Fruit fly (Drosophila melanogaster): ENCODE data around the gene wit.
A peak's percentile ranks its signal among the peaks of the same experiment; 100 is the strongest.

Gene wit

dm6 chr3L:4070221-4070995 is 1.1 kb downstream of the wit start:
- TF ChIP-seq CG17801 (GFP tag; optimal IDR thresholded peaks at IDR 0.05; ENCODE audit: partially characterized antibody), result peak; percentile 65

DNA sequence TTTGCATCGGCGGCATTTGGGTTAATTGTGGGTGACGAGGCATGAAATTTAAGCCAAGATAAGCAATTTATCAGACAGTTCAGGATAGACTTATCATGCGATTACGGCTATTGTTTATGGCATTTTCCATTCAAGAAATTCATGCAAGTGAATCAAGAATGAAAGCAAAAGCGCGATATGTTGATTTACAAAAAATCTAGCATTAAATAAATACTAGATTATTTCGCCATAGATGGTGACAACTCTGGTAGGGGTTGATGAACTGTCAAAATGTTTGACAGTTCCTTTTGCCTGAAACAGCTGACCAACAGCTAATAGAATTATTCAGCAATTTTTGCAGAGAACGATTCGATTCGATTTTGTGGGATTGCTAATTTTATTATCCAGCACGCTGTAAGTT is 2.4 kb downstream of the wit start, which contains the start of gene CG32259:
CG32259 (plus strand) TSS at position 301 of the 400 bp plus-strand sequence.
- TF ChIP-seq CG17801 (GFP tag; optimal IDR thresholded peaks at IDR 0.05; ENCODE audit: partially characterized antibody), result no peak

dm6 chr3L:4068368-4068767 is 3.1 kb downstream of the wit start:
- TF ChIP-seq CG17801 (GFP tag; optimal IDR thresholded peaks at IDR 0.05; ENCODE audit: partially characterized antibody), result no peak

DNA sequence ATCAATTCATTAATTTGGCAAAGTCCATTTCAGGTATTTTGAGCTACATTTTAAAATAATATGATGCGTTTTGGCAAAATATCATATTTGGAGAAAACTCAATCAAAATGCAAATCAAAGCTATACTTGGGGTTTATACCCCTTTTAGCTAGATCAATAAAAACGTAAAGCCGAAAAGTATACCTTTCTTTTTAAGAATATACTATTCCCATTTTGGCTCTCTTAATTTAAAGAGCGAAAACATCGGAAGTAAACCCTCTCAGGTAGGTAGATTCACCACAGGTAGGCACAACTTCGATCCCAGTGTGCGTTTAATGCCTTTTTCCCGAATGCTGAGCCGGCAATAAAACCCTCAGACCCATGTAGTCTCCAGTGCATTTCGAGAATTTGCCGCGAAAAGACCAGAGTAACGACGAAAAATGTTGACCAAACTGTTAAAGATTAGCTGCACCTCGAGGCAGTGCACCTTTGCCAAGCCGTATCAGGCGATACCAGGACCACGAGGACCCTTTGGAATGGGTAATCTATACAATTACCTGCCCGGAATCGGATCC is 9.5 kb downstream of the wit start, which contains the start of gene dib:
dib (plus strand) TSS at position 372 of the 554 bp plus-strand sequence.
- peak; percentile 22 for TF ChIP-seq CG17801 (GFP tag; optimal IDR thresholded peaks at IDR 0.05; ENCODE audit: partially characterized antibody)

dm6 chr3L:4059293-4059820 is 12.2 kb downstream of the wit start, which contains the start of gene Ugt305A1:
Ugt305A1 (plus strand) TSS chr3L:4059770.
- TF ChIP-seq CG17801 (GFP tag; optimal IDR thresholded peaks at IDR 0.05; ENCODE audit: partially characterized antibody), result no peak

- no peak for TF ChIP-seq CG17801 (GFP tag; optimal IDR thresholded peaks at IDR 0.05; ENCODE audit: partially characterized antibody)
Measured at dm6 chr3L:4056812-4057211, 14.7 kb downstream of the wit start.

dm6 chr3L:4055438-4055962 is 16.0 kb downstream of the wit start:
- TF ChIP-seq CG17801 (GFP tag; optimal IDR thresholded peaks at IDR 0.05; ENCODE audit: partially characterized antibody), result no peak

- no peak for TF ChIP-seq CG17801 (GFP tag; optimal IDR thresholded peaks at IDR 0.05; ENCODE audit: partially characterized antibody)
Measured at dm6 chr3L:4049082-4049481, 22.4 kb downstream of the wit start.

DNA sequence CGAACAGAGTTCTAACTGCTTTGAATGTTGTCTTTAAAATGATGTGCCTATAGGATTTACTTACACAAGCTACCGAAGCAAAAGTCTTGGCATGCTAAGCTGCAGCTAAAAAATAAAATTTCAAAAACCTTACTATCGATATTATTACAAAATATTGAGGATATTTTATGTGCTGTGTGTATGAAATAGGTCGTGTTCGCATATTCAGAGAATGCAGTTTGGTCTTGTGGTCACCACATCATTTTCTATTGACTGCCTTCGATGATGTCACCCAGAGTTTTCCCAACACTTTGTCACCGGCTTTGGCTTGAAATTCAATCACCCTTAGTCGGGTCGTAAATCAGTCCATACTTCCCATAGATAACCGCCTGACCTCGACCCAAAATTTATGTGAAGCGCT is 23.9 kb downstream of the wit start, which contains the start of gene Dpy-30L2:
Dpy-30L2 (minus strand) TSS at position 101 of the 400 bp plus-strand sequence.
- TF ChIP-seq CG17801 (GFP tag; optimal IDR thresholded peaks at IDR 0.05; ENCODE audit: partially characterized antibody), result no peak

DNA sequence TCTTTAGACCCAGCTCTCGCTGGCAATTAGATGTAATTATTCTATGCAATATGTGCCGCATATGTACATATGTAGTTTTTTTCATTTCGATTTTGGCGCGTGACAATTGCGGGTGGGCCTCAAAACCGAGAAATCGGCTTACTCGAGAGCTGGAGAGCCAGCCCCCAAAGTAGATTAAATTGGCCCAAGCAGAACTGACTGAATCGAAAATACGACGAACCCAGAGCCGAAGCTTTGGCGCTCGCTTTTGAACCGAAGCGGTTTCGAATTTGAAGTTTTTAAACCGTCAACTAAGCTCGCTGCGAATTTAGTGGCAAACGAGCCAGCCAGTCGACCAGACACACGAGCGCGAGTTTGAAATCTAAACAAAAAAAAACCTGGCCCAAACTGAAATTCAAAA is 25.2 kb downstream of the wit start, which contains the start of gene CG1136:
CG1136 (plus strand) TSS at position 308 of the 400 bp plus-strand sequence.
- TF ChIP-seq CG17801 (GFP tag; optimal IDR thresholded peaks at IDR 0.05; ENCODE audit: partially characterized antibody), result no peak

dm6 chr3L:4044497-4044896 is 27.0 kb downstream of the wit start:
- TF ChIP-seq CG17801 (GFP tag; optimal IDR thresholded peaks at IDR 0.05; ENCODE audit: partially characterized antibody), result no peak

DNA sequence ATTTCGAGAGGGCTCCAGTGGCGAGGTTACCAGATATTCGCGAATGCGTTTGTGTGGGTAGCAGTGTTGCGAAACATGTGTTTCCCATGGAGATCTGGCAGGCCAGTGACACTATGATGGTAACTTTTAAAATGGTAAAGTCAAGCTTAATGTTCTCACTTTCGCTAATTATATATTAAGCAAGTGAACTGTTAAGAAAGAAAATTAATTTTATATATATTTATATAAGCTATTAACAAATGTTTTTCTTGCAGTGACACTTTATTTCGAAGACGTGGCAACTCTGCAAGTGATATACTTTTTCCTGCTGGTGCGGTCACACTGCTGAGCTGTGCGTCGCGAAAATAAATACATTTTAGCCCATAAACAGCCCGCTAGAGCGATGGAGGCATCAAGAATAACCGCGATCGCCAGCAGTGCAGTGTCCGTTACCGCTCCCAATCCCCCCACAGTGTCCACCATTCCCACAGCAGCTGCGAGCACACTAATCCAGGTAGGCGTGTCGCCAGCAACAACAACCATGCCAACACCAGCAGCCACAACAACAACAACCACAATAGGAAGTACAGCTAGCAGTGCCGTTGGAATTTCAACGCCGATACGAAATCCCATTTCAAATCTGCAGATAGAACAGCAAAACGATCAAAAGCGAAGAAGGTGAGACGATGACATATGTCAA is 31.1 kb downstream of the wit start, which contains the start of the genes CG11593 and Rcd5:
CG11593 (minus strand) TSS at position 236 of the 679 bp plus-strand sequence.
Rcd5 (plus strand) TSS at position 283 of the 679 bp plus-strand sequence.
- peak; percentile 23 for TF ChIP-seq CG17801 (GFP tag; optimal IDR thresholded peaks at IDR 0.05; ENCODE audit: partially characterized antibody)

DNA sequence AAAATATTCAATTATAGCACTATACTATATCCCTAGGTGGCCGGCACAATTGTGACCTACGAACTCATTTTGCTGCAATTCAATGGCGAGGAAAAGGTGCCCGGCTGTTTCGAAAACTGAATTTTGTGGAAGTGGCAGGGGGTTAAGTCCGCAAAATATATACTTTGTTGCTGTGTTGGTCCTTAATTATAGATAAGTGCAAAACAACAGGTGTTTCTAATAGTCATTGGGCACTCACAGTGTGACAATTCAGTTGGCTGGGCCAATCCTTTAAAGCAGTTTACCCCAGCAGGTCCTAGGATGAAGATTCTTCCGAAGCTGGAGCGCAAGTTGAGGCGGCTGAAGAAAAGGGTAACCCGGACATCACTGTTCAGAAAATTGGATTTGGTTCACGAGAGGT is 36.0 kb downstream of the wit start, which contains the start of gene Gr64f:
Gr64f (plus strand) TSS at position 301 of the 400 bp plus-strand sequence.
- no peak for TF ChIP-seq CG17801 (GFP tag; optimal IDR thresholded peaks at IDR 0.05; ENCODE audit: partially characterized antibody)

DNA sequence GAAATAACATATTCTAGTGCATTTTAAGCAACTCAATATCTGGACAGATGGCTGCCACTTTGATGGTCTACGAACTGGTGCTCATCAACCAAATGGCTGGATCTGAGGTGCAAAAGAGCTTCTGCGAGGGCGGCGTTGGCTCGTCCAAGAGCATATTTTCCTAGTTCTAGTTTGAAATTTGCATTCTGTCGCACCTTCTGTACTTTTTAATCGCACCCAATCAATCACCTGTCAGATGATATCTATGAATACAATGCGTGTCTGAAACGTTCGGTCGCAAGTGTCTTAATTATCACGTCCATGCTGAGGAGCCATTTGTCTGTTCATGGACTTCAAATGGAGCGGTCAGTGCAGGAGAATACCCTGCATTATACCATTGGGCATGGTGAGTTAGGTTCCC is 39.8 kb downstream of the wit start, which contains the start of the genes Gr64d and Gr64e:
Gr64d (plus strand) TSS at position 301 of the 400 bp plus-strand sequence.
Gr64e (plus strand) TSS at position 380 of the 400 bp plus-strand sequence.
- no peak for TF ChIP-seq CG17801 (GFP tag; optimal IDR thresholded peaks at IDR 0.05; ENCODE audit: partially characterized antibody)

- TF ChIP-seq CG17801 (GFP tag; optimal IDR thresholded peaks at IDR 0.05; ENCODE audit: partially characterized antibody), result no peak
Measured at dm6 chr3L:4028305-4028704, 43.2 kb downstream of the wit start, which contains the start of the genes Gr64b and Gr64c. Gr64b (plus strand) TSS chr3L:4028605. Gr64c (plus strand) TSS chr3L:4028605.

Measured in ovary, adult (tissue).